Fruit fly (Drosophila melanogaster) whole organism, wandering third instar larva: ENCODE measurements around the gene CG12541.
A peak's percentile ranks its signal among the peaks of the same experiment; 100 is the strongest.

Experiments
- Abd-B ChIP-seq: fragments of >200 bp; optimal IDR thresholded peaks from 2 replicates; lab custom pipeline; 2017; ENCODE audit warnings: missing biosample characterization, missing genetic modification characterization
- CG32264 ChIP-seq: fragments of 200-800 bp; sonication (Bioruptor generic); optimal IDR thresholded peaks from 2 replicates; lab custom pipeline; 2016; ENCODE audit warnings: missing biosample characterization, missing genetic modification characterization
- CG9705 ChIP-seq: fragments of 200-800 bp; sonication (Bioruptor generic); optimal IDR thresholded peaks from 2 replicates; lab custom pipeline; 2018; ENCODE audit warnings: missing biosample characterization, mild to moderate bottlenecking, missing genetic modification characterization
- CrebA ChIP-seq: fragments of 200-800 bp; sonication (Bioruptor generic); optimal IDR thresholded peaks from 2 replicates; lab custom pipeline; 2016; ENCODE audit warnings: missing biosample characterization, mild to moderate bottlenecking, missing genetic modification characterization, borderline replicate concordance
- Dfd ChIP-seq: fragments of >200 bp; optimal IDR thresholded peaks from 2 replicates; lab custom pipeline; 2017; ENCODE audit warnings: missing biosample characterization, missing genetic modification characterization
- Dif ChIP-seq: fragments of 200-275, 200-300 bp; sonication (Bioruptor generic); optimal IDR thresholded peaks from 2 replicates; lab custom pipeline; 2018; ENCODE audit warnings: missing biosample characterization, missing genetic modification characterization; ENCODE audit not compliant: partially characterized antibody
- GATAd ChIP-seq: sonication (Bioruptor generic); optimal IDR thresholded peaks from 2 replicates; lab custom pipeline; 2016; ENCODE audit warnings: missing biosample characterization, missing genetic modification characterization
- HLH106 ChIP-seq: fragments of 200-800 bp; optimal IDR thresholded peaks from 3 replicates; lab custom pipeline; 2019; ENCODE audit warnings: missing biosample characterization, mild to moderate bottlenecking, missing genetic modification characterization, moderate library complexity
- Hnf4 ChIP-seq: fragments of 200-800 bp; sonication (Bioruptor generic); optimal IDR thresholded peaks from 2 replicates; lab custom pipeline; 2016; ENCODE audit warnings: missing biosample characterization, mild to moderate bottlenecking, missing genetic modification characterization
- Hr78 ChIP-seq: fragments of >200 bp; optimal IDR thresholded peaks from 2 replicates; lab custom pipeline; 2017; ENCODE audit warnings: missing biosample characterization, missing genetic modification characterization
- Hr83 ChIP-seq: fragments of 200-300 bp; sonication (Bioruptor generic); optimal IDR thresholded peaks from 2 replicates; lab custom pipeline; 2016; ENCODE audit warnings: missing biosample characterization, mild to moderate bottlenecking, missing genetic modification characterization, moderate library complexity; ENCODE audit not compliant: poor library complexity, severe bottlenecking
- Jra ChIP-seq: sonication (Bioruptor generic); optimal IDR thresholded peaks from 2 replicates; lab custom pipeline; 2016; ENCODE audit warnings: missing biosample characterization, missing genetic modification characterization
- Mio ChIP-seq: sonication (Bioruptor generic); optimal IDR thresholded peaks from 2 replicates; lab custom pipeline; 2016; ENCODE audit warnings: missing biosample characterization, missing genetic modification characterization
- Myc ChIP-seq: fragments of >200 bp; optimal IDR thresholded peaks from 2 replicates; lab custom pipeline; 2017
- N ChIP-seq: fragments of >200 bp; optimal IDR thresholded peaks from 2 replicates; lab custom pipeline; 2018; ENCODE audit warnings: missing biosample characterization, missing external identifiers, missing genetic modification characterization
- OdsH ChIP-seq: fragments of 200-800 bp; sonication (Bioruptor generic); optimal IDR thresholded peaks from 2 replicates; lab custom pipeline; 2016; ENCODE audit warnings: missing biosample characterization, mild to moderate bottlenecking, missing genetic modification characterization
- Rel ChIP-seq, 2 experiments: fragments of 200-800 bp; sonication (Bioruptor generic) in 1 of 2; optimal IDR thresholded peaks; 2 replicates in 1 of 2; 3 replicates in 1 of 2; lab custom pipeline; 2016 to 2019; ENCODE audit warnings: mild to moderate bottlenecking in 2 of 2, missing biosample characterization in 2 of 2, missing genetic modification characterization in 2 of 2, moderate library complexity in 1 of 2
- Sp1 ChIP-seq: fragments of 200-800 bp; sonication (Bioruptor generic); optimal IDR thresholded peaks from 3 replicates; lab custom pipeline; 2019; ENCODE audit warnings: missing biosample characterization, mild to moderate bottlenecking, missing genetic modification characterization, moderate library complexity
- Vsx2 ChIP-seq: fragments of 200-300, 225-300 bp; sonication (Bioruptor generic); optimal IDR thresholded peaks from 2 replicates; lab custom pipeline; 2018; ENCODE audit warnings: missing biosample characterization, missing genetic modification characterization; ENCODE audit not compliant: partially characterized antibody
- br ChIP-seq: fragments of 200-800 bp; sonication (Bioruptor generic); optimal IDR thresholded peaks from 2 replicates; lab custom pipeline; 2016; ENCODE audit warnings: missing biosample characterization, missing genetic modification characterization
- brk ChIP-seq: fragments of 200-800 bp; sonication (Bioruptor generic); optimal IDR thresholded peaks from 2 replicates; lab custom pipeline; 2016; ENCODE audit warnings: missing biosample characterization, mild to moderate bottlenecking, missing genetic modification characterization
- dl ChIP-seq, 2 experiments: fragments of 175-275, 200-275 bp in 1 of 2; fragments of 200-275 bp in 1 of 2; sonication (Bioruptor generic); optimal IDR thresholded peaks; lab custom pipeline; 2018; ENCODE audit warnings: mild to moderate bottlenecking in 2 of 2, missing biosample characterization in 2 of 2, missing genetic modification characterization in 2 of 2, moderate library complexity in 2 of 2; ENCODE audit not compliant: partially characterized antibody in 2 of 2, insufficient read depth in 1 of 2
- dmrt93B ChIP-seq: fragments of 200-800 bp; sonication (Bioruptor generic); optimal IDR thresholded peaks from 2 replicates; lab custom pipeline; 2018; ENCODE audit warnings: missing biosample characterization, mild to moderate bottlenecking, missing genetic modification characterization
- dsf ChIP-seq: sonication (Bioruptor generic); optimal IDR thresholded peaks from 2 replicates; lab custom pipeline; 2016; ENCODE audit warnings: missing biosample characterization, missing genetic modification characterization, borderline replicate concordance
- ey ChIP-seq: fragments of 200-800 bp; sonication (Bioruptor generic); optimal IDR thresholded peaks from 2 replicates; lab custom pipeline; 2016; ENCODE audit warnings: missing biosample characterization, missing genetic modification characterization
- foxo ChIP-seq, 2 experiments: fragments of 200-800 bp; sonication (Bioruptor generic); optimal IDR thresholded peaks; 2 replicates in 1 of 2; 3 replicates in 1 of 2; lab custom pipeline; 2016 to 2017; ENCODE audit warnings: missing biosample characterization in 2 of 2, missing genetic modification characterization in 2 of 2
- fru ChIP-seq: fragments of 200-800 bp; sonication (Bioruptor generic); optimal IDR thresholded peaks from 3 replicates; lab custom pipeline; 2016; ENCODE audit warnings: missing biosample characterization, mild to moderate bottlenecking, missing genetic modification characterization
- h ChIP-seq: fragments of 200-800 bp; sonication (Bioruptor generic); optimal IDR thresholded peaks from 3 replicates; lab custom pipeline; 2016; ENCODE audit warnings: missing biosample characterization, mild to moderate bottlenecking, missing genetic modification characterization
- jim ChIP-seq: fragments of 175-275, 200-325 bp; sonication (Bioruptor generic); optimal IDR thresholded peaks from 2 replicates; lab custom pipeline; 2016; ENCODE audit warnings: missing biosample characterization, mild to moderate bottlenecking, missing genetic modification characterization
- pan ChIP-seq: fragments of >200 bp; optimal IDR thresholded peaks from 2 replicates; lab custom pipeline; 2017
- psq ChIP-seq: fragments of 200-800 bp; sonication (Bioruptor generic); optimal IDR thresholded peaks from 3 replicates; lab custom pipeline; 2017; ENCODE audit warnings: missing biosample characterization, mild to moderate bottlenecking, missing genetic modification characterization, moderate library complexity
- rgr ChIP-seq: fragments of 200-800 bp; sonication (Bioruptor generic); optimal IDR thresholded peaks from 3 replicates; lab custom pipeline; 2016; ENCODE audit warnings: missing biosample characterization, mild to moderate bottlenecking, missing genetic modification characterization
- sage ChIP-seq: fragments of 200-800 bp; sonication (Bioruptor generic); optimal IDR thresholded peaks from 2 replicates; lab custom pipeline; 2016; ENCODE audit warnings: missing biosample characterization, mild to moderate bottlenecking, missing genetic modification characterization
- sv ChIP-seq: fragments of 200-800 bp; sonication (Bioruptor generic); optimal IDR thresholded peaks from 3 replicates; lab custom pipeline; 2016; ENCODE audit warnings: missing biosample characterization, missing genetic modification characterization
- tai ChIP-seq: sonication (Bioruptor generic); optimal IDR thresholded peaks from 2 replicates; lab custom pipeline; 2016; ENCODE audit warnings: missing biosample characterization, missing genetic modification characterization
- usp ChIP-seq: fragments of >200 bp; optimal IDR thresholded peaks from 2 replicates; lab custom pipeline; 2017; ENCODE audit warnings: missing biosample characterization, missing genetic modification characterization
- woc ChIP-seq: sonication (Bioruptor generic); optimal IDR thresholded peaks from 2 replicates; lab custom pipeline; 2016; ENCODE audit warnings: missing biosample characterization, mild to moderate bottlenecking, missing genetic modification characterization

Gene CG12541

dm6 chrX:7013320-7014214 is 52.3 kb downstream of the CG12541 start, which contains the start of the genes CG3032 and CG4593:
Gene CG3032 (minus strand): TSS chrX:7013881.
Gene CG4593 (plus strand): TSS chrX:7013887.
- TF ChIP-seq woc (GFP tag; lab: Kevin White, UChicago) (peak; percentile 83), Abd-B (no peak), Hr78 (GFP tag; lab: Kevin White, UChicago) (no peak), Jra (GFP tag; lab: Kevin White, UChicago) (peak; percentile 60), jim (GFP tag; lab: Kevin White, UChicago) (no peak), psq (GFP tag; lab: Kevin White, UChicago) (peak; percentile 73), br (GFP tag; lab: Kevin White, UChicago) (peak; percentile 71), pan (lab: Kevin White, UChicago) (no peak), h (GFP tag; lab: Kevin White, UChicago) (peak; percentile 85), dmrt93B (GFP tag; lab: Kevin White, UChicago) (peak; percentile 78), Rel (GFP tag; optimal IDR thresholded peaks at IDR 0.05; lab: Kevin White, UChicago) (no peak), Rel (tag; optimal IDR thresholded peaks at IDR 0.05; lab: Kevin White, UChicago) (peak; percentile 34), HLH106 (peak; percentile 87), CrebA (GFP tag; lab: Kevin White, UChicago) (no peak), tai (GFP tag; lab: Kevin White, UChicago) (peak; percentile 76), usp (GFP tag; lab: Kevin White, UChicago) (no peak), Mio (GFP tag; lab: Kevin White, UChicago) (peak; percentile 56), ey (peak; percentile 85), Hnf4 (GFP tag; lab: Kevin White, UChicago) (peak; percentile 87), Myc (lab: Kevin White, UChicago) (no peak), dsf (GFP tag; lab: Kevin White, UChicago) (peak; percentile 50), Vsx2 (GFP tag; lab: Kevin White, UChicago) (no peak), CG9705 (peak; percentile 7), fru (GFP tag; lab: Kevin White, UChicago) (peak; percentile 82), sv (GFP tag; lab: Kevin White, UChicago) (peak; percentile 70), Sp1 (GFP tag; lab: Kevin White, UChicago) (peak; percentile 77), sage (GFP tag; lab: Kevin White, UChicago) (peak; percentile 81), brk (GFP tag; lab: Kevin White, UChicago) (peak; percentile 49), OdsH (GFP tag; lab: Kevin White, UChicago) (peak; percentile 77), foxo (GFP tag; optimal IDR thresholded peaks at IDR 0.05; lab: Kevin White, UChicago) (peak; percentile 6 to 88), Hr83 (peak; percentile 56), GATAd (GFP tag; lab: Kevin White, UChicago) (no peak), CG32264 (GFP tag; lab: Kevin White, UChicago) (peak; percentile 59), Dfd (no peak), rgr (GFP tag; lab: Kevin White, UChicago) (peak; percentile 91)

- TF ChIP-seq HLH106 (peak; percentile 88), foxo (GFP tag; optimal IDR thresholded peaks at IDR 0.05; lab: Kevin White, UChicago) (peak; percentile 54 to 91), Jra (GFP tag; lab: Kevin White, UChicago) (peak; percentile 95), Dif (no peak), pan (lab: Kevin White, UChicago) (no peak), tai (GFP tag; lab: Kevin White, UChicago) (peak; percentile 91), jim (GFP tag; lab: Kevin White, UChicago) (no peak), dsf (GFP tag; lab: Kevin White, UChicago) (peak; percentile 83), CG9705 (peak; percentile 77), dmrt93B (GFP tag; lab: Kevin White, UChicago) (peak; percentile 65), brk (GFP tag; lab: Kevin White, UChicago) (peak; percentile 76), CG32264 (GFP tag; lab: Kevin White, UChicago) (peak; percentile 66), Rel (GFP tag; optimal IDR thresholded peaks at IDR 0.05; lab: Kevin White, UChicago) (no peak), Rel (tag; optimal IDR thresholded peaks at IDR 0.05; lab: Kevin White, UChicago) (peak; percentile 80), usp (GFP tag; lab: Kevin White, UChicago) (no peak), Sp1 (GFP tag; lab: Kevin White, UChicago) (peak; percentile 86), GATAd (GFP tag; lab: Kevin White, UChicago) (peak; percentile 85), dl (GFP tag; optimal IDR thresholded peaks at IDR 0.05; lab: Kevin White, UChicago; ENCODE audit: insufficient read depth in 1 of 2, partially characterized antibody in 2 of 2) (no peak), OdsH (GFP tag; lab: Kevin White, UChicago) (peak; percentile 86), psq (GFP tag; lab: Kevin White, UChicago) (peak; percentile 82), Vsx2 (GFP tag; lab: Kevin White, UChicago) (no peak), sv (GFP tag; lab: Kevin White, UChicago) (peak; percentile 80), Hnf4 (GFP tag; lab: Kevin White, UChicago) (peak; percentile 95), Hr83 (peak; percentile 77), br (GFP tag; lab: Kevin White, UChicago) (peak; percentile 91), Dfd (no peak), rgr (GFP tag; lab: Kevin White, UChicago) (peak; percentile 92), N (GFP tag; lab: Kevin White, UChicago) (no peak), h (GFP tag; lab: Kevin White, UChicago) (peak; percentile 89), Mio (GFP tag; lab: Kevin White, UChicago) (peak; percentile 4), Abd-B (no peak), sage (GFP tag; lab: Kevin White, UChicago) (peak; percentile 65), Hr78 (GFP tag; lab: Kevin White, UChicago) (no peak), fru (GFP tag; lab: Kevin White, UChicago) (peak; percentile 86), ey (peak; percentile 84), Myc (lab: Kevin White, UChicago) (no peak), CrebA (GFP tag; lab: Kevin White, UChicago) (no peak)
Observed at dm6 chrX:7011063-7011743, 54.6 kb downstream of the CG12541 start, which contains the start of the genes cm, sloth1 and sloth2. Gene cm (minus strand): TSS chrX:7011145. Gene sloth1 (plus strand): TSS chrX:7011357. Gene sloth2 (plus strand): TSS chrX:7011357.
